Worm (Caenorhabditis elegans): Measurements from ENCODE around the gene pals-33.

pals-33 gene

DNA sequence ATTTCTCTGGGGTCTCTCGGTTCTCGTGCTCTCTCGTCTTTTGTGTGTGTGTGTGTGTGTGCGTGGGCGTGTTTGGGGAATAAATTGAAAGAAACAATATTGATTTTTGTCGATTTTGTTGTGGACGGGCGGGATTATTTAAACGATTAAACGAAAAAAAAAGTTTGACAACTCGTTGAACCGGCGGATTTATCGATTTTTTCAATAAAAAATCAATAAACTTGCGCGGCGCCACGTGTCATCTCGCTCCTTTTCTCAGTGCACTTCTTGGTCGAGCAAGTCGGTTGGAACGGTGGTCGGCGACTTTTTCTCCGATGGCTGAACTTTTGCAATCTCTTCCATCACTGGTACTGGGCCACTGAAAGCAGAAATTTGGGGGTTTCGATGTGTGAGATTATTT lies 39.8 kb downstream of the pals-33 start:
- no peak for TF ChIP-seq unc-62 (GFP tag; optimal IDR thresholded peaks at IDR 0.05)

- no peak for TF ChIP-seq unc-62 (GFP tag; optimal IDR thresholded peaks at IDR 0.05)
Measured at ce11 chrV:3714750-3715149, 41.6 kb downstream of the pals-33 start.

- no peak for TF ChIP-seq unc-62 (GFP tag; optimal IDR thresholded peaks at IDR 0.05)
Measured at ce11 chrV:3715488-3716019, 42.4 kb downstream of the pals-33 start, which contains the start of gene nrsn-1. TSS of gene nrsn-1 (minus strand) at chrV:3715969.

ce11 chrV:3716279-3716887 lies 43.2 kb downstream of the pals-33 start:
- TF ChIP-seq unc-62 (GFP tag; optimal IDR thresholded peaks at IDR 0.05) = no peak

ce11 chrV:3717751-3718150 lies 44.6 kb downstream of the pals-33 start:
- TF ChIP-seq unc-62 (GFP tag; optimal IDR thresholded peaks at IDR 0.05) = no peak

DNA sequence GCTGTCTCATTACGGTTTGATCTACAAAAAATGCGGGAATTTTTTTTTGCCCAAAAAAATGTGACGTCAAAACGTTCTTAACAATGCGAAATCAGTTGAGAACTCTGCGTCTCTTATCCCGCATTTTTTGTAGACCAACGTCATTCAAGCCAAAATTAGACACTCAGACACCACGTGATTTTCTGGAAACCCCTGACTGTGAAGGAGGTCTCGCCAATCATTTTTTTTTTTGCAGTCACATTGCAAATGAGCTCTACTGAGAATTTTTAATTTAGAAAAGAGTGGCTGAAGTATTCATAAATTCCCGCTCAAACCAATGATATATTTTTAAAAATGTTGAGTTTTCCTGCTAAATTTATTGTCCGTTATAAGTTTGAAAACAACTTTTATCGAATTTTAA lies 45.3 kb downstream of the pals-33 start:
- no peak for TF ChIP-seq unc-62 (GFP tag; optimal IDR thresholded peaks at IDR 0.05)

ce11 chrV:3724772-3725171 lies 51.6 kb downstream of the pals-33 start, which contains the start of gene str-30:
TSS of gene str-30 (plus strand) at chrV:3725072.
- no peak for TF ChIP-seq unc-62 (GFP tag; optimal IDR thresholded peaks at IDR 0.05)

Measured in whole organism, dauer.